Worm (Caenorhabditis elegans) whole organism, L1 larva: ENCODE data around the gene C23H3.5.

Source experiments
- C04F5.9 ChIP-seq: sonication (generic microtip); optimal IDR thresholded peaks from 2 replicates; lab custom pipeline; 2016; ENCODE audit warnings: missing genetic modification characterization, missing compliant biosample characterization
- C16A3.4 ChIP-seq: fragments of 150-350 bp; optimal IDR thresholded peaks from 2 replicates; lab custom pipeline; 2014; ENCODE audit warnings: missing biosample characterization, missing genetic modification characterization
- alr-1 ChIP-seq: fragments of 200-800 bp; sonication (Bioruptor generic); optimal IDR thresholded peaks from 2 replicates; lab custom pipeline; 2018; ENCODE audit warnings: borderline replicate concordance, mild to moderate bottlenecking, missing genetic modification characterization, missing compliant biosample characterization
- aly-2 ChIP-seq: fragments of 150-350 bp; optimal IDR thresholded peaks from 2 replicates; lab custom pipeline; 2014; ENCODE audit warnings: missing biosample characterization, missing genetic modification characterization
- ama-1 ChIP-seq: fragments of 150-350 bp; optimal IDR thresholded peaks from 2 replicates; lab custom pipeline; 2014
- blmp-1 ChIP-seq: fragments of 150-350 bp; optimal IDR thresholded peaks from 2 replicates; lab custom pipeline; 2014; ENCODE audit warnings: missing biosample characterization, missing genetic modification characterization
- ceh-63 ChIP-seq: fragments of 200-800 bp; sonication (Bioruptor generic); optimal IDR thresholded peaks from 2 replicates; lab custom pipeline; 2018; ENCODE audit warnings: mild to moderate bottlenecking, missing genetic modification characterization, missing compliant biosample characterization
- ceh-8 ChIP-seq: fragments of 200-800 bp; sonication (Bioruptor generic); optimal IDR thresholded peaks from 2 replicates; lab custom pipeline; 2018; ENCODE audit warnings: mild to moderate bottlenecking, missing genetic modification characterization, moderate library complexity, missing compliant biosample characterization
- ceh-82 ChIP-seq, 3 experiments: fragments of 150-350 bp in 1 of 3; sonication (generic microtip) in 2 of 3; optimal IDR thresholded peaks; 2 replicates each; lab custom pipeline; 2014 to 2017; ENCODE audit warnings: missing biosample characterization in 3 of 3, missing genetic modification characterization in 3 of 3
- ceh-90 ChIP-seq: sonication (generic microtip); optimal IDR thresholded peaks from 2 replicates; lab custom pipeline; 2016; ENCODE audit warnings: missing genetic modification characterization, missing compliant biosample characterization
- ces-1 ChIP-seq: fragments of 150-350 bp; optimal IDR thresholded peaks from 2 replicates; lab custom pipeline; 2014; ENCODE audit warnings: missing biosample characterization, missing genetic modification reagents, missing genetic modification characterization
- dsc-1 ChIP-seq: sonication (generic microtip); optimal IDR thresholded peaks from 2 replicates; lab custom pipeline; 2016; ENCODE audit warnings: mild to moderate bottlenecking, missing genetic modification characterization, missing compliant biosample characterization
- efl-1 ChIP-seq, 4 experiments: fragments of 150-350 bp; optimal IDR thresholded peaks in 3 of 4; peaks in 1 of 4; 1 replicate in 1 of 4; 2 replicates in 3 of 4; lab custom pipeline; 2014; ENCODE audit warnings: missing biosample characterization in 2 of 4, missing genetic modification characterization in 2 of 4, missing genetic modification reagents in 2 of 4
- egl-27 ChIP-seq, 2 experiments: fragments of 150-350 bp in 1 of 2; sonication (generic microtip); optimal IDR thresholded peaks; 3 replicates each; lab custom pipeline; 2017 to 2018; ENCODE audit warnings: missing biosample characterization in 2 of 2, missing genetic modification characterization in 2 of 2, missing genetic modification reagents in 2 of 2
- elt-2 ChIP-seq: sonication (generic microtip); optimal IDR thresholded peaks from 2 replicates; lab custom pipeline; 2016; ENCODE audit warnings: missing genetic modification characterization, mild to moderate bottlenecking, inconsistent platforms, missing compliant biosample characterization, missing genetic modification reagents
- fkh-10 ChIP-seq: sonication (generic microtip); optimal IDR thresholded peaks from 2 replicates; lab custom pipeline; 2017; ENCODE audit warnings: missing biosample characterization, missing genetic modification reagents, missing genetic modification characterization
- fkh-4 ChIP-seq: sonication (generic microtip); optimal IDR thresholded peaks from 2 replicates; lab custom pipeline; 2016; ENCODE audit warnings: missing compliant biosample characterization, missing genetic modification characterization, borderline replicate concordance
- fkh-8 ChIP-seq: sonication (generic microtip); optimal IDR thresholded peaks from 2 replicates; lab custom pipeline; 2016; ENCODE audit warnings: mild to moderate bottlenecking, missing genetic modification characterization, missing compliant biosample characterization
- hlh-4 ChIP-seq: sonication (generic microtip); optimal IDR thresholded peaks from 2 replicates; lab custom pipeline; 2016; ENCODE audit warnings: mild to moderate bottlenecking, missing genetic modification characterization, missing compliant biosample characterization
- hpl-2 ChIP-seq: fragments of 150-350 bp; optimal IDR thresholded peaks from 2 replicates; lab custom pipeline; 2014; ENCODE audit warnings: missing biosample characterization, missing genetic modification reagents, missing genetic modification characterization
- lin-14 ChIP-seq: fragments of 200-800 bp; sonication (Bioruptor generic); optimal IDR thresholded peaks from 2 replicates; lab custom pipeline; 2018; ENCODE audit warnings: mild to moderate bottlenecking, missing genetic modification characterization, moderate library complexity, missing compliant biosample characterization
- lin-15B ChIP-seq: fragments of 150-350 bp; sonication (generic microtip); optimal IDR thresholded peaks from 3 replicates; lab custom pipeline; 2014; ENCODE audit warnings: missing biosample characterization, missing genetic modification characterization
- lin-35 ChIP-seq, 2 experiments: fragments of 150-350 bp; optimal IDR thresholded peaks; 2 replicates each; lab custom pipeline; 2014; ENCODE audit warnings: missing biosample characterization in 2 of 2, missing genetic modification characterization in 2 of 2, missing genetic modification reagents in 2 of 2
- lsy-2 ChIP-seq, 2 experiments: fragments of 150-350 bp; optimal IDR thresholded peaks; 2 replicates each; lab custom pipeline; 2014; ENCODE audit warnings: missing biosample characterization in 2 of 2, missing genetic modification characterization in 2 of 2
- nhr-11 ChIP-seq: fragments of 150-350 bp; optimal IDR thresholded peaks from 2 replicates; lab custom pipeline; 2014; ENCODE audit warnings: missing biosample characterization, missing genetic modification characterization
- nhr-20 ChIP-seq: sonication (generic microtip); optimal IDR thresholded peaks from 2 replicates; lab custom pipeline; 2016; ENCODE audit warnings: mild to moderate bottlenecking, missing genetic modification characterization, missing compliant biosample characterization
- nhr-47 ChIP-seq: sonication (generic microtip); optimal IDR thresholded peaks from 2 replicates; lab custom pipeline; 2016; ENCODE audit warnings: mild to moderate bottlenecking, missing genetic modification characterization, moderate library complexity, missing compliant biosample characterization
- nhr-71 ChIP-seq: sonication (generic microtip); optimal IDR thresholded peaks from 2 replicates; lab custom pipeline; 2016; ENCODE audit warnings: mild to moderate bottlenecking, missing genetic modification characterization, moderate library complexity, missing compliant biosample characterization
- pax-3 ChIP-seq: fragments of 200-800 bp; sonication (Bioruptor generic); optimal IDR thresholded peaks from 2 replicates; lab custom pipeline; 2018; ENCODE audit warnings: mild to moderate bottlenecking, missing genetic modification characterization, moderate library complexity, missing compliant biosample characterization
- snu-23 ChIP-seq: sonication (generic microtip); optimal IDR thresholded peaks from 2 replicates; lab custom pipeline; 2016; ENCODE audit warnings: missing genetic modification characterization, missing compliant biosample characterization
- sox-4 ChIP-seq: sonication (generic microtip); optimal IDR thresholded peaks from 2 replicates; lab custom pipeline; 2016; ENCODE audit warnings: missing genetic modification characterization, missing compliant biosample characterization
- sup-37 ChIP-seq: fragments of 200-800 bp; sonication (Bioruptor generic); optimal IDR thresholded peaks from 2 replicates; lab custom pipeline; 2018; ENCODE audit warnings: mild to moderate bottlenecking, missing genetic modification characterization, missing compliant biosample characterization
- swsn-7 ChIP-seq: sonication (generic microtip); optimal IDR thresholded peaks from 2 replicates; lab custom pipeline; 2016; ENCODE audit warnings: missing genetic modification characterization, missing compliant biosample characterization
- unc-30 ChIP-seq: sonication (generic microtip); optimal IDR thresholded peaks from 2 replicates; lab custom pipeline; 2017; ENCODE audit warnings: missing biosample characterization, missing genetic modification characterization
- unc-62 ChIP-seq: fragments of 150-350 bp; optimal IDR thresholded peaks from 2 replicates; lab custom pipeline; 2014; ENCODE audit warnings: missing biosample characterization, missing genetic modification reagents, missing genetic modification characterization
- unc-98 ChIP-seq: fragments of 200-800 bp; sonication (Bioruptor generic); IDR thresholded peaks from 2 replicates; pipeline ENCODE4 v1.3.6; 2022; ENCODE audit warnings: missing genetic modification characterization, missing compliant biosample characterization
- xbp-1 ChIP-seq: sonication (generic microtip); optimal IDR thresholded peaks from 2 replicates; lab custom pipeline; 2016; ENCODE audit warnings: missing genetic modification characterization, missing compliant biosample characterization

Gene C23H3.5

ce11 chrII:73329-73728, 25.9 kb downstream of the C23H3.5 start:
- TF ChIP-seq lin-14 (GFP tag; lab: Kevin White, UChicago) (peak; percentile 61), ces-1 (peak; percentile 59), blmp-1 (tag; lab: Kevin White, UChicago) (no peak), fkh-10 (GFP tag; lab: Kevin White, UChicago) (peak; percentile 83), xbp-1 (tag; lab: Kevin White, UChicago) (peak; percentile 19)
- TF ChIP-seq, all 84 proteins: peak for 4

ce11 chrII:73892-74291, 26.5 kb downstream of the C23H3.5 start:
- TF ChIP-seq ceh-90 (tag; lab: Kevin White, UChicago) = no peak
- TF ChIP-seq lin-14 (GFP tag; lab: Kevin White, UChicago) = peak; percentile 33
- TF ChIP-seq ceh-8 (GFP tag; lab: Kevin White, UChicago) = peak; percentile 50

DNA sequence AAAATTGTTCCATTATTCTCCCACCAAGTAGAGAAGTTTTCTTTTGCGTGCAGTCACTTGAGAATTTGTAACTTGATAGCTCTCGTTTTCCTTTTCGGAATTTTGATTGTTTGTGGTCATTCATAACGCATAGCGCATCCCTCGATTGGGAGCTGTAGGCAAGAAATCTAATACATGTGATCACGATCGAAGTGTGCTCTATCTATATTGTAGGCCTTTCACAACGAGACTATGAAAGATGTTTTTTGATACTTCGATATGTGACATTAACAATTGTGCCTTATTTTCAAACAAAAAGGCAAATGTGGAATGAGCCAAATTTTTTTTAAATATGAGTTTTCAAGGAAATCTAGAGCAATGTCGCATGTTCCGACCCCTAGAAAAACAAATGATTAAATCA, 28.5 kb downstream of the C23H3.5 start:
- TF ChIP-seq hpl-2 (GFP tag; lab: Kevin White, UChicago) (no peak), lsy-2 (tag; optimal IDR thresholded peaks at IDR 0.05; lab: Kevin White, UChicago) (no peak), blmp-1 (tag; lab: Kevin White, UChicago) (no peak), unc-30 (tag; lab: Kevin White, UChicago) (no peak), unc-62 (GFP tag; lab: Kevin White, UChicago) (no peak), nhr-20 (tag; lab: Kevin White, UChicago) (no peak), efl-1 (optimal IDR thresholded peaks at IDR 0.05; lab: Kevin White, UChicago) (no peak), efl-1 (GFP tag; optimal IDR thresholded peaks at IDR 0.05 in 1 of 2; lab: Kevin White, UChicago) (no peak), fkh-4 (tag; lab: Kevin White, UChicago) (no peak), sup-37 (GFP tag; lab: Kevin White, UChicago) (no peak), egl-27 (tag; optimal IDR thresholded peaks at IDR 0.05; lab: Kevin White, UChicago) (no peak), nhr-71 (tag; lab: Kevin White, UChicago) (no peak), dsc-1 (tag; lab: Kevin White, UChicago) (no peak), lin-15B (tag; lab: Kevin White, UChicago) (no peak), C04F5.9 (no peak)

- TF ChIP-seq elt-2 (no peak), nhr-11 (tag; lab: Kevin White, UChicago) (no peak), ceh-63 (GFP tag; lab: Kevin White, UChicago) (no peak), unc-98 (GFP tag; lab: Robert Waterston, UW) (no peak), snu-23 (no peak), pax-3 (no peak), swsn-7 (tag; lab: Kevin White, UChicago) (no peak), aly-2 (tag; lab: Kevin White, UChicago) (no peak), lin-35 (GFP tag; optimal IDR thresholded peaks at IDR 0.05; lab: Kevin White, UChicago) (peak in 1 of 2 experiments; percentile 7)
Measured at ce11 chrII:76662-77061, 29.3 kb downstream of the C23H3.5 start.

DNA sequence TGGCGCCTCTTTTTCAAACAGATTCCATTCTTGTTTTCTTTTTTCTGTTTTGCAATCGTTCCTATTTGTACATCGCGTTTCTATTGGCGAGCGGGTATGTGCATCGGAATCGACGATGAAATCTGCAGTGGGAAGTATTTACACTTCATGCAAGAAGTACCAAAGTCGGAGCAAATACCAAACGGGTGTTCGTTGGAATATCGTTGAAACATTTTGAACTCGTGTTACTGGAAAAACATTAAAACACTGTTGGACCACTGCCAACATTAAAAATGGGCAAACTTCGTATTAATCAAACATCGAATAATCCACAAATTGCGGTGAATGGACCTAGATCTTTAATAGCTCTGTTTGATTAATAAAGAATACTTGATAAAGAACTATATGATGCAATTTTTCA, 31.8 kb downstream of the C23H3.5 start, which contains the start of gene C23H3.9:
Gene C23H3.9 (minus strand): TSS at position 101 of the 400 bp plus-strand sequence.
- TF ChIP-seq hlh-4 (no peak), sup-37 (GFP tag; lab: Kevin White, UChicago) (no peak), C16A3.4 (tag; lab: Kevin White, UChicago) (no peak), sox-4 (tag; lab: Kevin White, UChicago) (no peak), nhr-20 (tag; lab: Kevin White, UChicago) (no peak), nhr-47 (tag; lab: Kevin White, UChicago) (no peak), ceh-82 (tag; optimal IDR thresholded peaks at IDR 0.05; lab: Kevin White, UChicago) (no peak), ama-1 (lab: Kevin White, UChicago) (no peak), C04F5.9 (no peak), alr-1 (tag; lab: Kevin White, UChicago) (no peak), fkh-8 (tag; lab: Kevin White, UChicago) (no peak)
